Worm (Caenorhabditis elegans): ENCODE measurements around the gene T24A6.7.

The T24A6.7 gene

ce11 chrV:3543344-3543743, 18.3 kb downstream of the T24A6.7 start, which contains the start of gene nhr-222:
Gene nhr-222, minus strand, starts transcription at chrV:3543444.
- TF ChIP-seq zag-1 (tag; optimal IDR thresholded peaks at IDR 0.05) (no peak), elt-3 (tag; optimal IDR thresholded peaks at IDR 0.05) (no peak), nhr-77 (tag; optimal IDR thresholded peaks at IDR 0.05) (no peak), ceh-16 (tag; optimal IDR thresholded peaks at IDR 0.05) (no peak), sem-4 (tag; optimal IDR thresholded peaks at IDR 0.05) (no peak)

ce11 chrV:3546517-3546916, 21.4 kb downstream of the T24A6.7 start, which contains the start of gene srbc-68:
Gene srbc-68, minus strand, starts transcription at chrV:3546617.
- TF ChIP-seq alr-1 (tag; optimal IDR thresholded peaks at IDR 0.05), result no peak
- TF ChIP-seq sma-3 (GFP tag; optimal IDR thresholded peaks at IDR 0.05), result no peak
- TF ChIP-seq fos-1 (tag; optimal IDR thresholded peaks at IDR 0.05), result no peak
- TF ChIP-seq snpc-4 (tag; optimal IDR thresholded peaks at IDR 0.05), result no peak
- TF ChIP-seq nhr-6 (tag; optimal IDR thresholded peaks at IDR 0.05), result no peak
- TF ChIP-seq nhr-77 (tag; optimal IDR thresholded peaks at IDR 0.05), result no peak

- no peak for TF ChIP-seq snpc-4 (tag; optimal IDR thresholded peaks at IDR 0.05)
- no peak for TF ChIP-seq crh-2 (tag; optimal IDR thresholded peaks at IDR 0.05)
- no peak for TF ChIP-seq nhr-6 (tag; optimal IDR thresholded peaks at IDR 0.05)
- TF ChIP-seq nhr-21 (tag; optimal IDR thresholded peaks at IDR 0.05), result no peak
Observed at ce11 chrV:3548798-3549197, 23.7 kb downstream of the T24A6.7 start, which contains the start of gene srw-130. Gene srw-130, minus strand, starts transcription at chrV:3548898.

ce11 chrV:3549553-3549952, 24.5 kb downstream of the T24A6.7 start, which contains the start of gene sri-21:
Gene sri-21, plus strand, starts transcription at chrV:3549853.
- no peak for TF ChIP-seq snpc-4 (tag; optimal IDR thresholded peaks at IDR 0.05)
- no peak for TF ChIP-seq nhr-11 (tag; optimal IDR thresholded peaks at IDR 0.05)
- no peak for TF ChIP-seq nhr-23 (tag; optimal IDR thresholded peaks at IDR 0.05)

- TF ChIP-seq aly-2 (tag; optimal IDR thresholded peaks at IDR 0.05) (no peak), mbf-1 (tag; optimal IDR thresholded peaks at IDR 0.05) (no peak), nhr-129 (tag; optimal IDR thresholded peaks at IDR 0.05) (no peak), nhr-25 (tag; optimal IDR thresholded peaks at IDR 0.05) (no peak), dmd-4 (tag; optimal IDR thresholded peaks at IDR 0.05) (no peak), elt-3 (tag; optimal IDR thresholded peaks at IDR 0.05) (no peak), Y55F3AM.14 (GFP tag; optimal IDR thresholded peaks at IDR 0.05) (no peak), sem-4 (tag; optimal IDR thresholded peaks at IDR 0.05) (no peak), ZK546.5 (tag; optimal IDR thresholded peaks at IDR 0.05) (no peak), fos-1 (tag; optimal IDR thresholded peaks at IDR 0.05) (no peak), nhr-21 (tag; optimal IDR thresholded peaks at IDR 0.05) (no peak), nhr-12 (tag; optimal IDR thresholded peaks at IDR 0.05) (no peak), unc-39 (tag; optimal IDR thresholded peaks at IDR 0.05) (no peak), nhr-10 (tag; optimal IDR thresholded peaks at IDR 0.05) (no peak), sma-3 (GFP tag; optimal IDR thresholded peaks at IDR 0.05) (no peak), ztf-4 (tag; optimal IDR thresholded peaks at IDR 0.05) (no peak), lsy-2 (tag; optimal IDR thresholded peaks at IDR 0.05) (no peak), F13H6.1 (tag; optimal IDR thresholded peaks at IDR 0.05) (no peak), egl-27 (tag; optimal IDR thresholded peaks at IDR 0.05) (no peak), nhr-6 (tag; optimal IDR thresholded peaks at IDR 0.05) (no peak)
Observed at ce11 chrV:3551765-3552164, 26.7 kb downstream of the T24A6.7 start, which contains the start of gene grl-28. Gene grl-28, minus strand, starts transcription at chrV:3551865.

- TF ChIP-seq mbf-1 (tag; optimal IDR thresholded peaks at IDR 0.05) (no peak), zag-1 (tag; optimal IDR thresholded peaks at IDR 0.05) (no peak), unc-62 (GFP tag; optimal IDR thresholded peaks at IDR 0.05) (no peak), ztf-1 (GFP tag; conservative IDR thresholded peaks at IDR 0.05) (no peak), ZK546.5 (tag; optimal IDR thresholded peaks at IDR 0.05) (no peak), sma-9 (GFP tag; optimal IDR thresholded peaks at IDR 0.05) (no peak), sma-9 (tag; optimal IDR thresholded peaks at IDR 0.05) (no peak), elt-1 (tag; optimal IDR thresholded peaks at IDR 0.05) (no peak), alr-1 (tag; optimal IDR thresholded peaks at IDR 0.05) (no peak), nhr-237 (tag; optimal IDR thresholded peaks at IDR 0.05) (no peak), unc-39 (tag; optimal IDR thresholded peaks at IDR 0.05) (no peak), nhr-77 (tag; optimal IDR thresholded peaks at IDR 0.05) (no peak), nhr-10 (tag; optimal IDR thresholded peaks at IDR 0.05) (no peak), ceh-82 (tag; optimal IDR thresholded peaks at IDR 0.05) (no peak), mab-5 (tag; optimal IDR thresholded peaks at IDR 0.05) (no peak), gmeb-1 (tag; optimal IDR thresholded peaks at IDR 0.05) (no peak), blmp-1 (tag; optimal IDR thresholded peaks at IDR 0.05; ENCODE audit: insufficient read depth) (no peak)
Observed at ce11 chrV:3552740-3553469, 27.8 kb downstream of the T24A6.7 start, which contains the start of gene T24A6.20. Gene T24A6.20, plus strand, starts transcription at chrV:3553134.
